Fruit fly (Drosophila melanogaster): Measurements from ENCODE around the gene CG12121.
A peak's percentile ranks its signal among the peaks of the same experiment; 100 is the strongest.

CG12121 gene

DNA sequence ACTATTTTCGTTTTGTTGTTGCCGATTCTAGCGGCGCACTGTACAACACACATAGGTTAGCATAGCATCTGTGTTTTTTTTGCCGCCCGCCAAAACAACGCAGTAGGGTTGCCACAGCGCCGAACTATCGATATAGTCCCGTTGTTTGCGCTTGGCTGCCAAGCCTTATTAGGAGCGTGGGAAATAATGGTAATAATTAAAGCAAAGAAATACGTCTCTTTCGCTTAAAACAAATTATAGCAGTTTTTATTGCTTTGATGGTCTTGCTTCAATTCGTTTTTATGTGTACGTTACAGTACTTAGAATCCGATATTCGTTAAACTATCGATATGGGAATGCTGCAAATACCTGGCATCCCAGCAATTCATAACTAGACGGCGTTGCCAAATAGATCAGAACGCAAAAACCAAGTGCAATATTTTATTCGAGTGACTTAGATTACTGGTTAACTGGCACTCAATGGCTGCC, 11.3 kb upstream of the CG12121 start, which contains the start of the genes mxc and Larp7 (continued):
- peak; percentile 55 for TF ChIP-seq fd3F (GFP tag; optimal IDR thresholded peaks at IDR 0.05)
- peak; percentile 93 for TF ChIP-seq Scr (GFP tag; IDR thresholded peaks at IDR 0.05; ENCODE audit: partially characterized antibody)
- no peak for TF ChIP-seq CG7928 (GFP tag; optimal IDR thresholded peaks at IDR 0.05)
- no peak for TF ChIP-seq ham (GFP tag; IDR thresholded peaks at IDR 0.05)
- peak; percentile 64; the same call in 1 of the 3 replicates for TF ChIP-seq mld (GFP tag; IDR thresholded peaks at IDR 0.05; ENCODE audit: partially characterized antibody)
- no peak for TF ChIP-seq peb (GFP tag; IDR thresholded peaks at IDR 0.05)
- TF ChIP-seq ara (GFP tag; IDR thresholded peaks at IDR 0.05), result no peak
- TF ChIP-seq Hey (tag; optimal IDR thresholded peaks at IDR 0.05), result no peak
- TF ChIP-seq Mad (GFP tag; optimal IDR thresholded peaks at IDR 0.05), result peak; percentile 47
- TF ChIP-seq trem (tag; optimal IDR thresholded peaks at IDR 0.05), result peak; percentile 68
- TF ChIP-seq NC2β (GFP tag; optimal IDR thresholded peaks at IDR 0.05), result peak; percentile 36
- TF ChIP-seq unc-4 (GFP tag; IDR thresholded peaks at IDR 0.05; ENCODE audit: partially characterized antibody), result peak; percentile 92
- peak; percentile 80 for TF ChIP-seq CG14710 (tag; optimal IDR thresholded peaks at IDR 0.05)
- peak; percentile 38; the same call in 1 of the 2 replicates for TF ChIP-seq CG10366 (GFP tag; IDR thresholded peaks at IDR 0.05)
- TF ChIP-seq prd (optimal IDR thresholded peaks at IDR 0.05), result no peak
- peak; percentile 73; the same call in 2 of the 3 replicates for TF ChIP-seq prd (GFP tag; IDR thresholded peaks at IDR 0.05)
- no peak for TF ChIP-seq ATbp (GFP tag; optimal IDR thresholded peaks at IDR 0.05)
- peak; percentile 71 for TF ChIP-seq CG2116 (GFP tag; optimal IDR thresholded peaks at IDR 0.05)
- no peak for TF ChIP-seq lab (GFP tag; optimal IDR thresholded peaks at IDR 0.05)
- peak; percentile 37 for TF ChIP-seq ems (GFP tag; optimal IDR thresholded peaks at IDR 0.05)
- TF ChIP-seq CG8924 (tag; optimal IDR thresholded peaks at IDR 0.05), result peak; percentile 53
- TF ChIP-seq CG15269 (tag; optimal IDR thresholded peaks at IDR 0.05), result no peak
- no peak for TF ChIP-seq CG15514 (GFP tag; optimal IDR thresholded peaks at IDR 0.05)
- no peak for TF ChIP-seq Awh (GFP tag; IDR thresholded peaks at IDR 0.05)
- no peak for TF ChIP-seq Hmr (GFP tag; optimal IDR thresholded peaks at IDR 0.05)
- no peak for TF ChIP-seq Dip2 (GFP tag; IDR thresholded peaks at IDR 0.05)
- TF ChIP-seq insv (GFP tag; optimal IDR thresholded peaks at IDR 0.05), result peak in 1 of 2 experiments; percentile 63
- TF ChIP-seq disco-r (GFP tag; optimal IDR thresholded peaks at IDR 0.05), result no peak
- TF ChIP-seq CG4854 (GFP tag; optimal IDR thresholded peaks at IDR 0.05), result no peak
- TF ChIP-seq Sry-δ (GFP tag; optimal IDR thresholded peaks at IDR 0.05), result peak; percentile 82
- TF ChIP-seq zen2 (GFP tag; IDR thresholded peaks at IDR 0.05; ENCODE audit: partially characterized antibody), result peak; percentile 67; the same call in 1 of the 3 replicates
- TF ChIP-seq row (GFP tag; IDR thresholded peaks at IDR 0.05), result peak; percentile 91
- peak; percentile 64 for TF ChIP-seq CG8944 (GFP tag; optimal IDR thresholded peaks at IDR 0.05)
- no peak for TF ChIP-seq btn (GFP tag; optimal IDR thresholded peaks at IDR 0.05)
- TF ChIP-seq CG1603 (tag; optimal IDR thresholded peaks at IDR 0.05), result no peak
- TF ChIP-seq CG1602 (GFP tag; optimal IDR thresholded peaks at IDR 0.05), result peak; percentile 34
- no peak for TF ChIP-seq gt (GFP tag; IDR thresholded peaks at IDR 0.05)
- TF ChIP-seq run (tag; optimal IDR thresholded peaks at IDR 0.05), result no peak
- TF ChIP-seq caup (GFP tag; optimal IDR thresholded peaks at IDR 0.05; ENCODE audit: severe bottlenecking), result no peak
- no peak for TF ChIP-seq trh (GFP tag; optimal IDR thresholded peaks at IDR 0.05)
- TF ChIP-seq MESR4 (GFP tag; optimal IDR thresholded peaks at IDR 0.05), result no peak
- no peak for TF ChIP-seq ttk (GFP tag; IDR thresholded peaks at IDR 0.05)
- no peak for TF ChIP-seq sug (tag; optimal IDR thresholded peaks at IDR 0.05)
- TF ChIP-seq esg (GFP tag; conservative IDR thresholded peaks at IDR 0.05), result peak; percentile 40; the same call in 1 of the 2 replicates
- TF ChIP-seq ab (GFP tag; optimal IDR thresholded peaks at IDR 0.05), result no peak
- TF ChIP-seq Lpt (GFP tag; optimal IDR thresholded peaks at IDR 0.05), result no peak
- TF ChIP-seq YL-1 (GFP tag; optimal IDR thresholded peaks at IDR 0.05), result peak; percentile 26
- TF ChIP-seq mirr (GFP tag; optimal IDR thresholded peaks at IDR 0.05), result no peak
- TF ChIP-seq psq (GFP tag; optimal IDR thresholded peaks at IDR 0.05), result no peak
- TF ChIP-seq CG5953 (GFP tag; IDR thresholded peaks at IDR 0.05), result no peak
- TF ChIP-seq Hr3 (GFP tag; optimal IDR thresholded peaks at IDR 0.05), result peak; percentile 67

Measured in whole organism, embryonic.